Fruit fly (Drosophila melanogaster): ENCODE measurements around the gene gskt.

The gskt gene

DNA sequence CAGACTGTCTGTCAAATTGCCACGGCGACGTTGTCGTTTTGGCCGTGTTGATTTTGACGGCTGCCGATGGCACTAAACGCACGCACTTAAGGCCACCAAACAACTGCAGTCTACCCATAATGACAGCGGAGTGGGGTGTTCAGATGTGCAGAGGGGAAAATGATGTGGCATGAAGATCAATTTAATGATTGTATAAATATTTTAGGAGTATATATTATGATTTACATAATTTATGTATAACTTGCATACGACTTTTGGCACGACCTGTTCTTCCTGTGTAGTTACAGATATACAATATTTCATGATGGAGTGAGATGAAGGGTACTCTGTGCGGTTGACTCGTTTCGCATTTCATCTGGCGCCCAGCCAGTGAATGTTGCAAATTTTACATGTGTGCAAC, 29.7 kb upstream of the gskt start:
- no peak for TF ChIP-seq kay (GFP tag; optimal IDR thresholded peaks at IDR 0.05)
- no peak for TF ChIP-seq Myb (GFP tag; optimal IDR thresholded peaks at IDR 0.05)
- TF ChIP-seq Sin3A (optimal IDR thresholded peaks at IDR 0.05) = no peak
- TF ChIP-seq CG7786 (GFP tag; optimal IDR thresholded peaks at IDR 0.05) = no peak
- no peak for TF ChIP-seq CG3407 (GFP tag; optimal IDR thresholded peaks at IDR 0.05)
- TF ChIP-seq al (GFP tag; IDR thresholded peaks at IDR 0.05) = no peak
- no peak for TF ChIP-seq Stat92E (GFP tag; optimal IDR thresholded peaks at IDR 0.05)
- TF ChIP-seq CG6272 (GFP tag; IDR thresholded peaks at IDR 0.05) = no peak
- no peak for TF ChIP-seq Neu2 (GFP tag; optimal IDR thresholded peaks at IDR 0.05; ENCODE audit: borderline replicate concordance)
- no peak for TF ChIP-seq Lpt (GFP tag; optimal IDR thresholded peaks at IDR 0.05)
- no peak for TF ChIP-seq unpg (GFP tag; optimal IDR thresholded peaks at IDR 0.05)
- no peak for TF ChIP-seq sens (GFP tag)
- no peak for TF ChIP-seq oc (tag; optimal IDR thresholded peaks at IDR 0.05)

dm6 chr3R:31345626-31346025, 26.6 kb upstream of the gskt start:
- TF ChIP-seq CG15073 (GFP tag; optimal IDR thresholded peaks at IDR 0.05) (no peak), HLH4C (GFP tag; IDR thresholded peaks at IDR 0.05; ENCODE audit: partially characterized antibody) (peak; percentile 9; the same call in 1 of the 3 replicates), HHEX (GFP tag; optimal IDR thresholded peaks at IDR 0.05) (no peak), CG8765 (GFP tag; IDR thresholded peaks at IDR 0.05) (no peak), ATbp (GFP tag; optimal IDR thresholded peaks at IDR 0.05) (no peak), bsh (GFP tag; optimal IDR thresholded peaks at IDR 0.05) (peak in 1 of 2 experiments; percentile 23)

dm6 chr3R:31346657-31347056, 25.6 kb upstream of the gskt start:
- TF ChIP-seq HLH4C (GFP tag; IDR thresholded peaks at IDR 0.05; ENCODE audit: partially characterized antibody) (0 out of 3 replicates have a peak, but pooled peaks have one; percentile 35), CG12236 (GFP tag; optimal IDR thresholded peaks at IDR 0.05) (no peak), pb (GFP tag; optimal IDR thresholded peaks at IDR 0.05) (no peak)

DNA sequence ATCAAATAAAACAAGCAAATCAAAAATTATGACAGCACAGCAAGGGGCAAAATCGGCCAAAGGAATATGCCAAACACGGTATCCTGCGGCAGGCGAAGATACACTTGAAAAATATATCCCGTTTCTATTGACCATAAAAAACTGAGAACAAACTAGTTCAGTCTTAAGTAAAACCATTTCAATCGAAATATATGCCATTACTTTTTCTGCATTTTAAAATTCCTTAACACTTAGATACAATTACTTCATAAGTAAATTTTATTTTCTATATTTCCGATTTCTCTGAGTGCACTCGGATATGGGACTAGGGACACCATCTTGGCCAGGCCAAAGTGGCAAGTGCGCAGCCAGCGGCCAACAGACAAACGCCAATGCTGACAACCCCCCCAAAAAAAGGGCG, 8.6 kb upstream of the gskt start:
- TF ChIP-seq disco-r (GFP tag; optimal IDR thresholded peaks at IDR 0.05) (no peak), Deaf1 (tag; optimal IDR thresholded peaks at IDR 0.05) (no peak), Trl (optimal IDR thresholded peaks at IDR 0.05) (no peak), Trl (GFP tag; optimal IDR thresholded peaks at IDR 0.05) (no peak), br (optimal IDR thresholded peaks at IDR 0.05) (no peak), cwo (GFP tag; optimal IDR thresholded peaks at IDR 0.05) (peak; percentile 47), seq (GFP tag; IDR thresholded peaks at IDR 0.05) (no peak), Rfx (GFP tag; IDR thresholded peaks at IDR 0.05) (peak; percentile 47), Taf1 (GFP tag; IDR thresholded peaks at IDR 0.05) (no peak), NfI (GFP tag; optimal IDR thresholded peaks at IDR 0.05) (no peak), ssp (GFP tag; IDR thresholded peaks at IDR 0.05) (no peak), yki (optimal IDR thresholded peaks at IDR 0.05) (no peak), CG11085 (GFP tag; IDR thresholded peaks at IDR 0.05) (0 out of 2 replicates have a peak, but pooled peaks have one; percentile 13), zf30C (GFP tag; optimal IDR thresholded peaks at IDR 0.05) (no peak), bbx (GFP tag; IDR thresholded peaks at IDR 0.05; ENCODE audit: partially characterized antibody) (no peak), E2f2 (GFP tag; IDR thresholded peaks at IDR 0.05) (no peak), CG3065 (GFP tag; optimal IDR thresholded peaks at IDR 0.05) (no peak), sim (GFP tag; IDR thresholded peaks at IDR 0.05) (no peak), dmrt11E (tag; optimal IDR thresholded peaks at IDR 0.05) (no peak), CG18619 (GFP tag; optimal IDR thresholded peaks at IDR 0.05) (no peak), lmd (GFP tag; IDR thresholded peaks at IDR 0.05) (peak; percentile 42), CG8944 (GFP tag; optimal IDR thresholded peaks at IDR 0.05) (no peak), CkIIα-i1 (GFP tag; IDR thresholded peaks at IDR 0.05) (no peak), CG4617 (GFP tag; optimal IDR thresholded peaks at IDR 0.05; ENCODE audit: borderline replicate concordance) (no peak), CG4282 (GFP tag; optimal IDR thresholded peaks at IDR 0.05) (no peak), ranshi (GFP tag; IDR thresholded peaks at IDR 0.05) (peak; percentile 10; the same call in 1 of the 2 replicates), B-H1 (GFP tag; IDR thresholded peaks at IDR 0.05) (no peak), CG17385 (GFP tag; optimal IDR thresholded peaks at IDR 0.05) (peak; percentile 18), CG13287 (GFP tag; IDR thresholded peaks at IDR 0.05; ENCODE audit: partially characterized antibody) (no peak)
